Worm (Caenorhabditis elegans): ENCODE measurements around the gene Y49E10.18.
A peak's percentile ranks its signal among the peaks of the same experiment; 100 is the strongest.

Y49E10.18 gene

ce11 chrIII:12411668-12412067, 34.2 kb downstream of the Y49E10.18 start:
- TF ChIP-seq snpc-1.2 (GFP tag; IDR thresholded peaks at IDR 0.05) (no peak), nhr-102 (tag; optimal IDR thresholded peaks at IDR 0.05) (no peak), ceh-28 (tag; optimal IDR thresholded peaks at IDR 0.05) (peak; percentile 92), aha-1 (tag) (peak; percentile 15), lin-15B (tag; optimal IDR thresholded peaks at IDR 0.05) (no peak), ZK546.5 (tag; optimal IDR thresholded peaks at IDR 0.05) (no peak), spr-1 (tag; optimal IDR thresholded peaks at IDR 0.05) (no peak), F44E2.7 (GFP tag; IDR thresholded peaks at IDR 0.05) (no peak)

ce11 chrIII:12411059-12411458, 34.8 kb downstream of the Y49E10.18 start:
- TF ChIP-seq ceh-28 (tag; optimal IDR thresholded peaks at IDR 0.05) (peak; percentile 91), egl-43 (GFP tag; IDR thresholded peaks at IDR 0.05) (no peak)

ce11 chrIII:12410304-12410703, 35.6 kb downstream of the Y49E10.18 start:
- no peak for TF ChIP-seq snpc-4 (tag; optimal IDR thresholded peaks at IDR 0.05)
- peak; percentile 88 for TF ChIP-seq ceh-28 (tag; optimal IDR thresholded peaks at IDR 0.05)

- TF ChIP-seq nhr-10 (tag; optimal IDR thresholded peaks at IDR 0.05), result no peak
- TF ChIP-seq arid-1 (GFP tag; conservative IDR thresholded peaks at IDR 0.05), result peak; percentile 59; the same call in 1 of the 2 replicates
- 0 out of 2 replicates have a peak, but pooled peaks have one; percentile 56 for TF ChIP-seq D1046.2 (GFP tag; IDR thresholded peaks at IDR 0.05)
- TF ChIP-seq ctbp-1 (GFP tag; IDR thresholded peaks at IDR 0.05), result peak; percentile 55; the same call in 1 of the 2 replicates
- peak; percentile 7 for TF ChIP-seq zfp-2 (tag; optimal IDR thresholded peaks at IDR 0.05)
- no peak for TF ChIP-seq zip-11 (GFP tag; IDR thresholded peaks at IDR 0.05)
- TF ChIP-seq mes-2 (tag; optimal IDR thresholded peaks at IDR 0.05; ENCODE audit: poor library complexity, severe bottlenecking), result peak; percentile 61
- TF ChIP-seq nhr-42 (GFP tag; IDR thresholded peaks at IDR 0.05), result 0 out of 2 replicates have a peak, but pooled peaks have one; percentile 7
- peak; percentile 39 for TF ChIP-seq mxl-3 (GFP tag; optimal IDR thresholded peaks at IDR 0.05)
- peak; percentile 53 for TF ChIP-seq T26A8.4 (GFP tag; IDR thresholded peaks at IDR 0.05)
- TF ChIP-seq dmd-6 (GFP tag; IDR thresholded peaks at IDR 0.05), result peak; percentile 25; the same call in 1 of the 2 replicates
- TF ChIP-seq pha-4 (GFP tag; IDR thresholded peaks at IDR 0.05), result peak; percentile 61; the same call in 1 of the 2 replicates
- no peak for TF ChIP-seq pha-4 (tag; optimal IDR thresholded peaks at IDR 0.05)
- TF ChIP-seq aly-2 (tag; optimal IDR thresholded peaks at IDR 0.05), result no peak
- peak; percentile 51; the same call in 1 of the 2 replicates for TF ChIP-seq dmd-9 (GFP tag; IDR thresholded peaks at IDR 0.05)
- TF ChIP-seq ztf-7 (tag; optimal IDR thresholded peaks at IDR 0.05), result no peak
- TF ChIP-seq unc-62 (GFP tag; optimal IDR thresholded peaks at IDR 0.05 in 1 of 2), result peak in 1 of 2 experiments; percentile 62
- TF ChIP-seq unc-62 (tag; optimal IDR thresholded peaks at IDR 0.05), result no peak
- TF ChIP-seq Y48G9A.11 (GFP tag; IDR thresholded peaks at IDR 0.05), result peak; percentile 49; the same call in 1 of the 2 replicates
- peak; percentile 63; the same call in 1 of the 2 replicates for TF ChIP-seq F26F4.8 (GFP tag; conservative IDR thresholded peaks at IDR 0.05)
- TF ChIP-seq ceh-62 (tag; optimal IDR thresholded peaks at IDR 0.05), result no peak
- 0 out of 2 replicates have a peak, but pooled peaks have one; percentile 13 for TF ChIP-seq F44E2.7 (GFP tag; IDR thresholded peaks at IDR 0.05)
- TF ChIP-seq T20F7.1 (GFP tag; optimal IDR thresholded peaks at IDR 0.05), result no peak
- TF ChIP-seq madf-9 (GFP tag; conservative IDR thresholded peaks at IDR 0.05), result peak; percentile 43; the same call in 1 of the 2 replicates
- no peak for TF ChIP-seq daf-19 (GFP tag; conservative IDR thresholded peaks at IDR 0.05)
- TF ChIP-seq lin-29 (GFP tag; IDR thresholded peaks at IDR 0.05), result 0 out of 2 replicates have a peak, but pooled peaks have one; percentile 16
- TF ChIP-seq spr-3 (GFP tag; optimal IDR thresholded peaks at IDR 0.05), result peak; percentile 15
- 0 out of 2 replicates have a peak, but pooled peaks have one; percentile 50 for TF ChIP-seq dmd-8 (GFP tag; IDR thresholded peaks at IDR 0.05)
- peak in 1 of 2 experiments; percentile 20 for TF ChIP-seq daf-16 (GFP tag; optimal IDR thresholded peaks at IDR 0.05)
- no peak for TF ChIP-seq daf-16 (tag; optimal IDR thresholded peaks at IDR 0.05)
- TF ChIP-seq snpc-1.2 (GFP tag; IDR thresholded peaks at IDR 0.05), result peak; percentile 37; the same call in 1 of the 2 replicates
- TF ChIP-seq ceh-20 (GFP tag; IDR thresholded peaks at IDR 0.05), result no peak
- no peak for TF ChIP-seq aha-1 (tag)
- no peak for TF ChIP-seq nhr-41 (GFP tag; IDR thresholded peaks at IDR 0.05)
- 0 out of 2 replicates have a peak, but pooled peaks have one; percentile 21 for TF ChIP-seq mdt-29 (GFP tag; IDR thresholded peaks at IDR 0.05)
- peak; percentile 68 for TF ChIP-seq hmg-1.1 (GFP tag; IDR thresholded peaks at IDR 0.05)
- peak; percentile 72 for TF ChIP-seq lin-38 (GFP tag; IDR thresholded peaks at IDR 0.05)
- peak; percentile 83 for TF ChIP-seq egl-43 (GFP tag; IDR thresholded peaks at IDR 0.05)
- peak in 1 of 2 experiments; percentile 59; a peak in 1 of 4 replicates for TF ChIP-seq madf-5 (GFP tag; IDR thresholded peaks at IDR 0.05)
Measured at ce11 chrIII:12399709-12400108, 46.2 kb downstream of the Y49E10.18 start.

Measured in whole organism, L4 larva.